Fruit fly (Drosophila melanogaster) whole organism, embryonic: ENCODE measurements around the gene Ucp4A.

Source experiments
- Ada2b ChIP-seq: fragments of 200-800 bp; sonication (Bioruptor generic); IDR thresholded peaks from 2 replicates; pipeline ENCODE4 v1.3.6; 2022; ENCODE audit warnings: missing biosample characterization, missing genetic modification characterization
- B-H1 ChIP-seq: fragments of 200-800 bp; sonication (Bioruptor generic); IDR thresholded peaks from 3 replicates; pipeline ENCODE4 v1.3.6; 2022; ENCODE audit warnings: missing biosample characterization, missing genetic modification characterization
- CG10267 ChIP-seq: fragments of 200-800 bp; sonication (Bioruptor generic); optimal IDR thresholded peaks from 2 replicates; lab custom pipeline; 2018; ENCODE audit warnings: missing biosample characterization, mild to moderate bottlenecking, missing genetic modification characterization, moderate library complexity
- CG10462 ChIP-seq: fragments of 200-800 bp; sonication (Bioruptor generic); optimal IDR thresholded peaks from 2 replicates; lab custom pipeline; 2016; ENCODE audit warnings: missing biosample characterization, missing genetic modification characterization
- CG10959 ChIP-seq: fragments of 200-800 bp; sonication (Bioruptor generic); IDR thresholded peaks from 2 replicates; pipeline ENCODE4 v1.3.6; 2022; ENCODE audit warnings: missing biosample characterization, missing genetic modification characterization
- CG11085 ChIP-seq: fragments of 200-800 bp; sonication (Bioruptor generic); IDR thresholded peaks from 2 replicates; pipeline ENCODE4 v1.3.6; 2022; ENCODE audit warnings: missing biosample characterization, missing genetic modification characterization
- CG11695 ChIP-seq: fragments of 200-800 bp; sonication (Bioruptor generic); IDR thresholded peaks from 3 replicates; pipeline ENCODE4 v1.3.6; 2022; ENCODE audit warnings: missing biosample characterization, missing genetic modification characterization
- CG11723 ChIP-seq: fragments of 200-800 bp; sonication (Bioruptor generic); optimal IDR thresholded peaks from 2 replicates; lab custom pipeline; 2017; ENCODE audit warnings: missing biosample characterization, mild to moderate bottlenecking, missing genetic modification characterization
- CG12659 ChIP-seq: fragments of 200-800 bp; sonication (Bioruptor generic); optimal IDR thresholded peaks from 3 replicates; lab custom pipeline; 2017; ENCODE audit warnings: mild to moderate bottlenecking, missing biosample characterization, missing genetic modification reagents, missing genetic modification characterization
- CG12942 ChIP-seq: fragments of 200-800 bp; sonication (Bioruptor generic); optimal IDR thresholded peaks from 3 replicates; lab custom pipeline; 2016; ENCODE audit warnings: missing biosample characterization, missing genetic modification characterization
- CG13287 ChIP-seq: fragments of 200-800 bp; sonication (Bioruptor generic); IDR thresholded peaks from 2 replicates; pipeline ENCODE4 v1.3.6; 2022; ENCODE audit warnings: missing biosample characterization, missing genetic modification characterization; ENCODE audit not compliant: partially characterized antibody
- CG14014 ChIP-seq: fragments of 200-800 bp; sonication (Bioruptor generic); IDR thresholded peaks from 2 replicates; pipeline ENCODE4 v1.3.6; 2022; ENCODE audit warnings: missing biosample characterization, missing genetic modification characterization
- CG14860 ChIP-seq: fragments of 200-800 bp; sonication (Bioruptor generic); IDR thresholded peaks from 3 replicates; pipeline ENCODE4 v1.3.6; 2022; ENCODE audit warnings: missing biosample characterization, missing genetic modification characterization; ENCODE audit not compliant: partially characterized antibody
- CG1647 ChIP-seq: fragments of 200-800 bp; sonication (Bioruptor generic); optimal IDR thresholded peaks from 3 replicates; lab custom pipeline; 2016; ENCODE audit warnings: missing biosample characterization, missing genetic modification characterization
- CG16863 ChIP-seq: fragments of 200-800 bp; sonication (Bioruptor generic); optimal IDR thresholded peaks from 3 replicates; lab custom pipeline; 2016; ENCODE audit warnings: missing biosample characterization, missing genetic modification characterization
- CG18011 ChIP-seq: fragments of 200-800 bp; sonication (Bioruptor generic); optimal IDR thresholded peaks from 2 replicates; lab custom pipeline; 2017; ENCODE audit warnings: missing biosample characterization, missing genetic modification characterization, mild to moderate bottlenecking, moderate library complexity, missing genotype
- CG18262 ChIP-seq: fragments of 200-800 bp; optimal IDR thresholded peaks from 3 replicates; lab custom pipeline; 2019; ENCODE audit warnings: missing biosample characterization, mild to moderate bottlenecking, missing genetic modification characterization, moderate library complexity
- CG2712 ChIP-seq: fragments of 200-800 bp; optimal IDR thresholded peaks from 3 replicates; lab custom pipeline; 2019; ENCODE audit warnings: missing biosample characterization, mild to moderate bottlenecking, missing genetic modification characterization, moderate library complexity
- CG6813 ChIP-seq: fragments of 200-800 bp; sonication (Bioruptor generic); optimal IDR thresholded peaks from 2 replicates; lab custom pipeline; 2017; ENCODE audit warnings: missing biosample characterization, missing genetic modification characterization, mild to moderate bottlenecking, moderate library complexity, missing genetic modification reagents
- D ChIP-seq, 2 experiments: fragments of 200-800 bp in 1 of 2; fragments of >200 bp in 1 of 2; sonication (Bioruptor generic) in 1 of 2; optimal IDR thresholded peaks; 2 replicates in 1 of 2; 3 replicates in 1 of 2; lab custom pipeline; 2017; ENCODE audit warnings: mild to moderate bottlenecking in 1 of 2, missing biosample characterization in 1 of 2, missing genetic modification characterization in 1 of 2, missing genetic modification reagents in 1 of 2
- Dbx ChIP-seq: fragments of 200-800 bp; sonication (Bioruptor generic); IDR thresholded peaks from 3 replicates; pipeline ENCODE4 v1.3.6; 2022; ENCODE audit warnings: missing biosample characterization, missing genetic modification characterization
- Doc3 ChIP-seq: fragments of 200-800 bp; sonication (Bioruptor generic); IDR thresholded peaks from 3 replicates; pipeline ENCODE4 v1.3.6; 2022; ENCODE audit warnings: missing biosample characterization, missing genetic modification characterization; ENCODE audit not compliant: partially characterized antibody
- GATAe ChIP-seq: fragments of 200-800 bp; sonication (Bioruptor generic); conservative IDR thresholded peaks from 2 replicates; pipeline ENCODE4 v1.3.6; 2022; ENCODE audit warnings: missing biosample characterization, missing genetic modification characterization
- Hr78 ChIP-seq, 2 experiments: fragments of 200-800 bp in 1 of 2; fragments of >200 bp in 1 of 2; sonication (Bioruptor generic) in 1 of 2; optimal IDR thresholded peaks; 2 replicates each; lab custom pipeline; 2017 to 2019; ENCODE audit warnings: missing biosample characterization in 2 of 2, missing genetic modification characterization in 2 of 2, mild to moderate bottlenecking in 1 of 2, moderate library complexity in 1 of 2
- Lim3 ChIP-seq: fragments of 200-800 bp; sonication (Bioruptor generic); IDR thresholded peaks from 2 replicates; pipeline ENCODE4 v1.3.6; 2022; ENCODE audit warnings: missing biosample characterization, missing genetic modification characterization
- Sox102F ChIP-seq: fragments of 200-800 bp; sonication (Bioruptor generic); optimal IDR thresholded peaks from 2 replicates; lab custom pipeline; 2018; ENCODE audit warnings: missing biosample characterization, mild to moderate bottlenecking, missing genetic modification characterization, moderate library complexity
- Stat92E ChIP-seq, 3 experiments: fragments of >200 bp in 2 of 3; fragments of 200-800 bp in 1 of 3; sonication (Bioruptor generic) in 1 of 3; optimal IDR thresholded peaks; 2 replicates each; lab custom pipeline; 2017 to 2019; ENCODE audit warnings: missing biosample characterization in 3 of 3, missing genetic modification characterization in 3 of 3, mild to moderate bottlenecking in 1 of 3, moderate library complexity in 1 of 3
- Xbp1 ChIP-seq: fragments of 200-800 bp; sonication (Bioruptor generic); optimal IDR thresholded peaks from 3 replicates; lab custom pipeline; 2016; ENCODE audit warnings: missing biosample characterization, mild to moderate bottlenecking, missing genetic modification characterization
- cato ChIP-seq: fragments of 200-800 bp; sonication (Bioruptor generic); optimal IDR thresholded peaks from 2 replicates; lab custom pipeline; 2016; ENCODE audit warnings: missing biosample characterization, missing genetic modification characterization, borderline replicate concordance
- cg ChIP-seq: fragments of 200-800 bp; sonication (Bioruptor generic); optimal IDR thresholded peaks from 3 replicates; lab custom pipeline; 2019; ENCODE audit warnings: missing biosample characterization, mild to moderate bottlenecking, missing genetic modification characterization, moderate library complexity
- dati ChIP-seq: fragments of 200-800 bp; sonication (Bioruptor generic); IDR thresholded peaks from 2 replicates; pipeline ENCODE4 v1.3.6; 2022; ENCODE audit warnings: missing biosample characterization, missing genetic modification characterization
- dimm ChIP-seq: fragments of 200-800 bp; sonication (Bioruptor generic); IDR thresholded peaks from 2 replicates; pipeline ENCODE4 v1.3.6; 2022; ENCODE audit warnings: missing biosample characterization, missing genetic modification characterization
- fru ChIP-seq: fragments of >200 bp; optimal IDR thresholded peaks from 2 replicates; lab custom pipeline; 2017
- gce ChIP-seq: fragments of 200-800 bp; sonication (Bioruptor generic); IDR thresholded peaks from 3 replicates; pipeline ENCODE4 v1.3.6; 2022; ENCODE audit warnings: missing biosample characterization, missing genetic modification characterization
- grn ChIP-seq: fragments of 200-800 bp; sonication (Bioruptor generic); optimal IDR thresholded peaks from 3 replicates; lab custom pipeline; 2017; ENCODE audit warnings: missing biosample characterization, missing genetic modification characterization
- ind ChIP-seq: fragments of 200-800 bp; sonication (Bioruptor generic); optimal IDR thresholded peaks from 3 replicates; lab custom pipeline; 2016; ENCODE audit warnings: missing biosample characterization, missing genetic modification characterization
- jing ChIP-seq: fragments of 200-800 bp; sonication (Bioruptor generic); optimal IDR thresholded peaks from 2 replicates; lab custom pipeline; 2018; ENCODE audit warnings: missing biosample characterization, mild to moderate bottlenecking, missing genetic modification characterization
- jumu ChIP-seq: fragments of 200-800 bp; sonication (Bioruptor generic); optimal IDR thresholded peaks from 3 replicates; lab custom pipeline; 2016; ENCODE audit warnings: missing biosample characterization, missing genetic modification characterization
- kay ChIP-seq: fragments of 200-800 bp; sonication (Bioruptor generic); optimal IDR thresholded peaks from 2 replicates; lab custom pipeline; 2016; ENCODE audit warnings: missing biosample characterization, missing genetic modification characterization
- ken ChIP-seq: fragments of 200-800 bp; sonication (Bioruptor generic); IDR thresholded peaks from 3 replicates; pipeline ENCODE4 v1.3.6; 2022; ENCODE audit warnings: missing biosample characterization, missing genetic modification characterization
- luna ChIP-seq: fragments of 200-800 bp; sonication (Bioruptor generic); optimal IDR thresholded peaks from 2 replicates; lab custom pipeline; 2016; ENCODE audit warnings: missing biosample characterization, missing genetic modification characterization
- oc ChIP-seq: fragments of 200-800 bp; sonication (Bioruptor generic); optimal IDR thresholded peaks from 2 replicates; lab custom pipeline; 2018; ENCODE audit warnings: missing biosample characterization, mild to moderate bottlenecking, missing genetic modification characterization, moderate library complexity
- psq ChIP-seq: fragments of 200-800 bp; sonication (Bioruptor generic); optimal IDR thresholded peaks from 2 replicates; lab custom pipeline; 2017; ENCODE audit warnings: missing biosample characterization, missing genetic modification characterization
- seq ChIP-seq: fragments of 200-800 bp; sonication (Bioruptor generic); IDR thresholded peaks from 2 replicates; pipeline ENCODE4 v1.3.6; 2022; ENCODE audit warnings: missing biosample characterization, missing genetic modification characterization
- sug ChIP-seq: fragments of 200-800 bp; optimal IDR thresholded peaks from 2 replicates; lab custom pipeline; 2019; ENCODE audit warnings: missing biosample characterization, mild to moderate bottlenecking, missing genetic modification characterization, moderate library complexity
- tll ChIP-seq, 2 experiments: fragments of 200-800 bp in 1 of 2; fragments of >200 bp in 1 of 2; sonication (Bioruptor generic) in 1 of 2; optimal IDR thresholded peaks; 2 replicates each; lab custom pipeline; 2017 to 2019; ENCODE audit warnings: missing biosample characterization in 2 of 2, missing genetic modification characterization in 2 of 2, mild to moderate bottlenecking in 1 of 2, moderate library complexity in 1 of 2
- vvl ChIP-seq: fragments of 200-800 bp; sonication (Bioruptor generic); IDR thresholded peaks from 2 replicates; pipeline ENCODE4 v1.3.6; 2022; ENCODE audit warnings: missing biosample characterization, missing genetic modification characterization
- wek ChIP-seq: fragments of 200-800 bp; sonication (Bioruptor generic); optimal IDR thresholded peaks from 3 replicates; lab custom pipeline; 2018; ENCODE audit warnings: missing biosample characterization, mild to moderate bottlenecking, missing genetic modification characterization, moderate library complexity

Ucp4A gene

DNA sequence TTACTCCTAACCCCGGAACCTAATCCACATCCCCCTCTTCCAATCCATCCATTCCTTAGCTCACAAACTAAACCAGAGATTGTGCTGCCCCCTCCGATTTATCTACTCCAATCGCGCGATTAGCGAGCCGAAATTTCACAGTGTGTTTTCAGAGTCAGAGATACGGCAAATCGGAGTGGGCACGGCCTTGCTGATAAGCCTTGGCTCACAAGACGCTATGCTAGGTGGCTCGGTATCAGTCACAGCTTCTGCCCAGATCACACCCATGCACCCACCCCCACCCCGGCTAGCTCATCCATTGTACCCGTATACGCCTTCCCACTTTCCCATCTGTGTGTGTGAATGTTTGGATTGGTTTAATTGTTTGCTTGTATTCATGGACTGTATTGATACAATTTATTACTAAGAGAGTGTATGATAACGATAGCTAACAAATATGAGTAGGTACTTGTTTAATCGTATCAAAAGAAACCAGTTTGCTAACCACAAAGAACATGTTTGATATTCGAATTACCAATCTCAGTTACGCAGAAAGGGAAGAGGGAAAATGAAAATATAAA, 1.2 kb downstream of the Ucp4A start (continued):
- TF ChIP-seq cg (GFP tag; lab: Kevin White, UChicago) = peak; percentile 19
- peak; percentile 28 for TF ChIP-seq CG6813 (GFP tag; lab: Kevin White, UChicago)
- peak; percentile 29; the same call in 1 of the 2 replicates for TF ChIP-seq GATAe (GFP tag; lab: Robert Waterston, UW)
- TF ChIP-seq grn (GFP tag; lab: Kevin White, UChicago) = peak; percentile 44
- TF ChIP-seq, all 482 proteins: peak for 15

DNA sequence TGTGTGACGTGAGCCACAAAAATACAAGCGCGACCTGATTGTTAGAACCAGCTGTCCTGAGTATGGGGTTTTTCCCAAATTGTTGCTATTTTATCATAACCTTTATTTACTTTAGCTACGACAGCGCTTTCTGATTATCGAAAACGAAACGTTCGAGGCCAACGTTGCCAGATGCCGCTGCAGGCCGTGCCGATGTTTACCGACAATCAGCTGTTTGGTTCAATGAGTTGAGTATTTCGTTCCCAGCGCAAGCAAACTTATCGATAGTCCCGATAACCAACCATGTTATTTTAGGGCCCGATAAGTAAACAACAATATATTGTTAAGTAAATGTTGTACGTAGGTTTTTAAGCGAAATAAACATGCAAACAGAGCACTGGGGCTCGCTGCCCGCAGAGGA, 5.4 kb downstream of the Ucp4A start, which contains the start of the genes CG15814 and Spt7:
Gene CG15814 (minus strand): TSS at position 164 of the 400 bp plus-strand sequence.
Gene Spt7 (plus strand): TSS at position 282 of the 400 bp plus-strand sequence.
- TF ChIP-seq CG2712 (tag; lab: Kevin White, UChicago) (peak; percentile 44), CG14014 (peak; percentile 18; the same call in 1 of the 2 replicates), psq (GFP tag; lab: Kevin White, UChicago) (no peak), CG12942 (GFP tag; lab: Kevin White, UChicago) (no peak), CG11695 (no peak), jing (GFP tag; lab: Kevin White, UChicago) (no peak), Doc3 (peak; percentile 63), CG14860 (peak; percentile 77), CG18262 (peak; percentile 6), CG10462 (GFP tag; lab: Kevin White, UChicago) (no peak), Dbx (GFP tag; lab: Robert Waterston, UW) (no peak), CG12659 (GFP tag; lab: Kevin White, UChicago) (peak; percentile 67), CG16863 (GFP tag; lab: Kevin White, UChicago) (peak; percentile 30), sug (tag; lab: Kevin White, UChicago) (peak; percentile 40), CG10959 (no peak), CG13287 (GFP tag; lab: Robert Waterston, UW) (peak; percentile 88), Hr78 (GFP tag; optimal IDR thresholded peaks at IDR 0.05; lab: Kevin White, UChicago) (no peak), Ada2b (GFP tag; lab: Robert Waterston, UW) (no peak), CG11085 (no peak), dati (GFP tag; lab: Robert Waterston, UW) (no peak), fru (lab: Kevin White, UChicago) (no peak), cato (no peak), ken (GFP tag; lab: Robert Waterston, UW) (no peak), B-H1 (GFP tag; lab: Robert Waterston, UW) (peak; percentile 11; the same call in 1 of the 3 replicates), oc (tag; lab: Kevin White, UChicago) (no peak), tll (GFP tag; optimal IDR thresholded peaks at IDR 0.05; lab: Kevin White, UChicago) (no peak), kay (GFP tag; lab: Kevin White, UChicago) (no peak), CG1647 (GFP tag; lab: Kevin White, UChicago) (no peak), luna (GFP tag; lab: Kevin White, UChicago) (no peak), seq (GFP tag; lab: Robert Waterston, UW) (no peak), ind (no peak), D (optimal IDR thresholded peaks at IDR 0.05; lab: Kevin White, UChicago) (no peak), D (GFP tag; optimal IDR thresholded peaks at IDR 0.05; lab: Kevin White, UChicago) (no peak), Sox102F (GFP tag; lab: Kevin White, UChicago) (no peak), Stat92E (GFP tag; optimal IDR thresholded peaks at IDR 0.05; lab: Kevin White, UChicago) (no peak), vvl (GFP tag; lab: Robert Waterston, UW) (peak; percentile 18; the same call in 1 of the 2 replicates), CG10267 (tag; lab: Kevin White, UChicago) (peak; percentile 60), gce (no peak), CG11723 (no peak), CG18011 (GFP tag; lab: Kevin White, UChicago) (no peak), Xbp1 (no peak), Lim3 (GFP tag; lab: Robert Waterston, UW) (no peak), jumu (GFP tag; lab: Kevin White, UChicago) (no peak), wek (GFP tag; lab: Kevin White, UChicago) (peak; percentile 35), dimm (GFP tag; lab: Robert Waterston, UW) (no peak)
